Worm (Caenorhabditis elegans): Measurements from ENCODE around the gene T26E4.7.
"Not testable (repeated sequence)": the region's sequence is repeated elsewhere in the genome, so short reads cannot be mapped to it uniquely, and the experiment has no call there.

T26E4.7 gene

DNA sequence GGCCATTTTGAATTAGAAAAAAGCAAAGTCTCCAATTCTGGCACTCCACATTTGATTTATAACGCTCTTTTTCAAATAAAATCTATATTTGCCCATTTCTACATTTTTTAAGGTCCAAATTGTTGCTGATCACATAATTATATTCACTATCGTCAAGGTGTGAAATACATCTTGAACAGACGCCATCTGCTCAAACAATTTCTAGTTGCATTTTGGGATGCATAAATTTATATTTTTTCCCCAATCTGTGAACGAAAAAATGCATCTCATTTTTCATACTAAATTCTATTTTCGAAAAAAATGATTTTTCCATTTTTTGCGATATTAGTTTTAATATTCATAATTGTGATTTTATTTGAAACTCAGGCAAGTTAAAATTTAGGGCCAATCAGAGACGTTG, at the start of gene T26E4.7:
T26E4.7 (plus strand) TSS at position 301 of the 400 bp plus-strand sequence.
- no peak for TF ChIP-seq lin-39 (tag; optimal IDR thresholded peaks at IDR 0.05)
- TF ChIP-seq pha-4 (GFP tag; IDR thresholded peaks at IDR 0.05), result no peak
- no peak for TF ChIP-seq pha-4 (tag; optimal IDR thresholded peaks at IDR 0.05)
- TF ChIP-seq spr-3 (GFP tag; optimal IDR thresholded peaks at IDR 0.05), result no peak
- TF ChIP-seq hmg-1.1 (GFP tag; IDR thresholded peaks at IDR 0.05), result no peak
- TF ChIP-seq ZK546.5 (tag; optimal IDR thresholded peaks at IDR 0.05), result no peak
- TF ChIP-seq mep-1 (tag; optimal IDR thresholded peaks at IDR 0.05), result no peak
- no peak for TF ChIP-seq hlh-30 (tag; optimal IDR thresholded peaks at IDR 0.05; ENCODE audit: insufficient read depth)
- TF ChIP-seq unc-62 (GFP tag; optimal IDR thresholded peaks at IDR 0.05 in 1 of 2), result no peak
- TF ChIP-seq unc-62 (tag; optimal IDR thresholded peaks at IDR 0.05), result no peak
- TF ChIP-seq zip-11 (GFP tag; IDR thresholded peaks at IDR 0.05), result no peak
- no peak for TF ChIP-seq nhr-48 (tag; optimal IDR thresholded peaks at IDR 0.05)

DNA sequence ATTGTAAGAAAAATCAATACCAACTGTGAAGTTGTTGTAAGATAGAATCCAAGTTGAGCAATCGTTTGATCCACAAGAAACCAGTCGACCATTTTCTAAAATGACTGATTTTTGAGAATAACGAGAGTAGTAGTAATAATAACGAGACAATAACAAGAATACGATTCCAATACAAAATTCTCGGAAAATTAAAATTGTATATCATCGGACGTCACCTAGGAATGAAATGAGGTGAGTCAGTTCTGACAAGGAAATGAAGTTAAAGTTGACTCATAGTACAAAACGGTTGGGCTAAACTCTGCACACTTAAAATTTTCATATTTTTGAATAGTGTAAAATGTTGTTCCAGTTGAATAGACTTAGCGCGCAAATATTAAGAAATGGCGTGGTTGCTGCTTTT, 49.0 kb upstream of the T26E4.7 start, which contains the start of gene str-19:
str-19 (minus strand) TSS at position 101 of the 400 bp plus-strand sequence.
- not testable (repeated sequence) for TF ChIP-seq cey-2 (tag; optimal IDR thresholded peaks at IDR 0.05; ENCODE audit: borderline replicate concordance, insufficient read depth); aly-2 (tag; optimal IDR thresholded peaks at IDR 0.05); arid-1 (GFP tag; conservative IDR thresholded peaks at IDR 0.05)

DNA sequence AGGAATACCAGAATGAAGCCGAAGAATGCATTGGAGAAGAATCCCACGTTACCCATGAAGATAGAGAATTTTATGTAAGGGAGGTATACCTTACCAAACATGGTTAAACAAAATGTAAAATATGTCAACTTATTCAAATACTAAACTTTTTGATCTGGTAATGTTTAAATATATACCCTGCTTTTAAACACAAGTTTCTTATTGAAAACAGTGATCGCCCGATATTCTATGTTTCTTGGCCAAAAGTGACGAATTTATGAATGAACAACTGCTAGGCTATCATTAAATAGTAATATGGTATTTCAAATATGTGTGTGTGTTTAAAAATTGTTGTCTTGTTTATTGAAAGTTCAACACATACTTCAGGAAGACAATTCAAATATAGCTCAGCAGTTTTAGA, 45.0 kb upstream of the T26E4.7 start, which contains the start of gene T23D5.8:
T23D5.8 (minus strand) TSS at position 101 of the 400 bp plus-strand sequence.
- not testable (repeated sequence) for TF ChIP-seq set-16 (GFP tag; IDR thresholded peaks at IDR 0.05); lin-38 (GFP tag; IDR thresholded peaks at IDR 0.05); zfp-3 (GFP tag; conservative IDR thresholded peaks at IDR 0.05)

DNA sequence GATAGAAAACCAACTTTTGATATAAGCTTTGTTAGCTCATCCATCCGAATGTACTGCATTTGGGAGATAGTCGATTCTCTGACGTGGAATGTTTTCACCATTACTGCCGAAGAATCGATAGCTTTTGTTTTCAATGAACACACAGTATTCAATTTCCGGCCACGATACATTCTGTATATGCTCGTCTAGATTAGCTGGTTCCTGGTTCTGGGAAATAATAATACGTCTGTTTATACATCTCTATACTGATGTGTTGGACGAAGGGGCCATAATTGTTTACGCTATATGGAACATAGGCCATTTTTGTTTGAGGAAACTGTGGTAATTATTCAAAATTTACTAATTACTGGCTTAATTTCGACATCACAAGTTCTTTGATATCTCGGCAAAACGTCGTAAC, 43.2 kb upstream of the T26E4.7 start, which contains the start of gene str-6:
str-6 (minus strand) TSS at position 101 of the 400 bp plus-strand sequence.
- no peak for TF ChIP-seq nhr-76 (tag; optimal IDR thresholded peaks at IDR 0.05)
- no peak for TF ChIP-seq hif-1 (tag; optimal IDR thresholded peaks at IDR 0.05)

DNA sequence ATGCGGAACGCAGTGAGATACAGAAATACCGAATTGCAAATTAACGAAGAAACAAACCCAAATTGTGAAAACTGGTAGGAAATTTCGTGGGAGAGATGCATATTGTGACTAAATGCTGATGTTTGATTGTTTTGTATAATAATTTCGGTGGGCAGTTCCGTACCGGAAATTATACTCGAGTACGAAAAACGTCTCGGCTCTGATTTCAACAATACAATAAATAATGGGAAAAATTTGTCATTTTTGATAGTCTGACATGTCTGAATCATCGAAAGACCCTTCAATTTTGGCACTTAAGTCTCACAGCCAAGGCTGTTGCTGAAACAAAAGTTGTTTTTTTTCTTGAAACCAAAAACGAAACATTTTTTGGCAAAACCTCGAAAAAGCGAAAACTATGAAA, 41.3 kb upstream of the T26E4.7 start, which contains the start of gene str-43:
str-43 (minus strand) TSS at position 101 of the 400 bp plus-strand sequence.
- TF ChIP-seq nhr-28 (tag; optimal IDR thresholded peaks at IDR 0.05) (no peak), mes-2 (tag; optimal IDR thresholded peaks at IDR 0.05; ENCODE audit: poor library complexity, severe bottlenecking) (no peak), nhr-6 (tag; optimal IDR thresholded peaks at IDR 0.05) (no peak), tra-1 (GFP tag; IDR thresholded peaks at IDR 0.05) (no peak), ZK546.5 (tag; optimal IDR thresholded peaks at IDR 0.05) (no peak), aly-2 (tag; optimal IDR thresholded peaks at IDR 0.05) (no peak), snpc-1.2 (GFP tag; IDR thresholded peaks at IDR 0.05) (no peak), arid-1 (GFP tag; conservative IDR thresholded peaks at IDR 0.05) (no peak), nhr-48 (tag; optimal IDR thresholded peaks at IDR 0.05) (no peak), Y5F2A.4 (GFP tag; optimal IDR thresholded peaks at IDR 0.05) (no peak), lir-3 (tag; optimal IDR thresholded peaks at IDR 0.05) (no peak), snpc-4 (tag; optimal IDR thresholded peaks at IDR 0.05) (no peak), nhr-102 (tag; optimal IDR thresholded peaks at IDR 0.05) (no peak), hmg-1.1 (GFP tag; IDR thresholded peaks at IDR 0.05) (no peak), fos-1 (tag; optimal IDR thresholded peaks at IDR 0.05) (no peak), ceh-82 (tag; optimal IDR thresholded peaks at IDR 0.05) (no peak), Y75B8A.6 (GFP tag; IDR thresholded peaks at IDR 0.05) (no peak), nhr-237 (tag; optimal IDR thresholded peaks at IDR 0.05) (no peak), aha-1 (tag) (no peak)

Measured in whole organism, L4 larva.